Worm (Caenorhabditis elegans) whole organism, L1 larva: ENCODE measurements around the gene ugt-58.

Experiments
- C16A3.4 ChIP-seq: fragments of 150-350 bp; optimal IDR thresholded peaks from 2 replicates; lab custom pipeline; 2014; ENCODE audit warnings: missing biosample characterization, missing genetic modification characterization
- C34B4.2 ChIP-seq: sonication (generic microtip); optimal IDR thresholded peaks from 2 replicates; lab custom pipeline; 2017; ENCODE audit warnings: mild to moderate bottlenecking, missing genetic modification characterization, missing compliant biosample characterization
- F16B12.6 ChIP-seq: fragments of 150-350 bp; optimal IDR thresholded peaks from 2 replicates; lab custom pipeline; 2014; ENCODE audit warnings: missing biosample characterization, missing genetic modification characterization
- Y116A8C.19 ChIP-seq: sonication (generic microtip); optimal IDR thresholded peaks from 2 replicates; lab custom pipeline; 2016; ENCODE audit warnings: missing compliant biosample characterization, missing genetic modification characterization, borderline replicate concordance
- aha-1 ChIP-seq: fragments of 150-350 bp; optimal IDR thresholded peaks from 2 replicates; lab custom pipeline; 2014; ENCODE audit warnings: missing biosample characterization, missing genetic modification characterization
- alr-1 ChIP-seq: fragments of 200-800 bp; sonication (Bioruptor generic); optimal IDR thresholded peaks from 2 replicates; lab custom pipeline; 2018; ENCODE audit warnings: borderline replicate concordance, mild to moderate bottlenecking, missing genetic modification characterization, missing compliant biosample characterization
- aly-2 ChIP-seq: fragments of 150-350 bp; optimal IDR thresholded peaks from 2 replicates; lab custom pipeline; 2014; ENCODE audit warnings: missing biosample characterization, missing genetic modification characterization
- ceh-8 ChIP-seq: fragments of 200-800 bp; sonication (Bioruptor generic); optimal IDR thresholded peaks from 2 replicates; lab custom pipeline; 2018; ENCODE audit warnings: mild to moderate bottlenecking, missing genetic modification characterization, moderate library complexity, missing compliant biosample characterization
- ceh-82 ChIP-seq, 3 experiments: fragments of 150-350 bp in 1 of 3; sonication (generic microtip) in 2 of 3; optimal IDR thresholded peaks; 2 replicates each; lab custom pipeline; 2014 to 2017; ENCODE audit warnings: missing biosample characterization in 3 of 3, missing genetic modification characterization in 3 of 3
- ceh-90 ChIP-seq: sonication (generic microtip); optimal IDR thresholded peaks from 2 replicates; lab custom pipeline; 2016; ENCODE audit warnings: missing genetic modification characterization, missing compliant biosample characterization
- dpl-1 ChIP-seq, 3 experiments: fragments of 150-350 bp in 2 of 3; sonication (generic microtip) in 1 of 3; optimal IDR thresholded peaks; 2 replicates each; lab custom pipeline; 2014 to 2017; ENCODE audit warnings: missing biosample characterization in 3 of 3, missing genetic modification characterization in 3 of 3, missing genetic modification reagents in 3 of 3
- dsc-1 ChIP-seq: sonication (generic microtip); optimal IDR thresholded peaks from 2 replicates; lab custom pipeline; 2016; ENCODE audit warnings: mild to moderate bottlenecking, missing genetic modification characterization, missing compliant biosample characterization
- efl-1 ChIP-seq, 4 experiments: fragments of 150-350 bp; optimal IDR thresholded peaks in 3 of 4; peaks in 1 of 4; 1 replicate in 1 of 4; 2 replicates in 3 of 4; lab custom pipeline; 2014; ENCODE audit warnings: missing biosample characterization in 2 of 4, missing genetic modification characterization in 2 of 4, missing genetic modification reagents in 2 of 4
- elt-2 ChIP-seq: sonication (generic microtip); optimal IDR thresholded peaks from 2 replicates; lab custom pipeline; 2016; ENCODE audit warnings: missing genetic modification characterization, mild to moderate bottlenecking, inconsistent platforms, missing compliant biosample characterization, missing genetic modification reagents
- fkh-10 ChIP-seq: sonication (generic microtip); optimal IDR thresholded peaks from 2 replicates; lab custom pipeline; 2017; ENCODE audit warnings: missing biosample characterization, missing genetic modification reagents, missing genetic modification characterization
- fkh-4 ChIP-seq: sonication (generic microtip); optimal IDR thresholded peaks from 2 replicates; lab custom pipeline; 2016; ENCODE audit warnings: missing compliant biosample characterization, missing genetic modification characterization, borderline replicate concordance
- hlh-17 ChIP-seq: fragments of 200-800 bp; sonication (Bioruptor generic); optimal IDR thresholded peaks from 2 replicates; lab custom pipeline; 2018; ENCODE audit warnings: missing genetic modification characterization, mild to moderate bottlenecking, missing compliant biosample characterization, moderate library complexity, borderline replicate concordance
- hpl-2 ChIP-seq: fragments of 150-350 bp; optimal IDR thresholded peaks from 2 replicates; lab custom pipeline; 2014; ENCODE audit warnings: missing biosample characterization, missing genetic modification reagents, missing genetic modification characterization
- jun-1 ChIP-seq: fragments of 150-350 bp; optimal IDR thresholded peaks from 2 replicates; lab custom pipeline; 2014; ENCODE audit warnings: missing biosample characterization, missing genetic modification reagents, missing genetic modification characterization
- lin-13 ChIP-seq: fragments of 150-350 bp; optimal IDR thresholded peaks from 2 replicates; lab custom pipeline; 2014; ENCODE audit warnings: missing biosample characterization, missing genetic modification reagents, missing genetic modification characterization
- lin-35 ChIP-seq, 2 experiments: fragments of 150-350 bp; optimal IDR thresholded peaks; 2 replicates each; lab custom pipeline; 2014; ENCODE audit warnings: missing biosample characterization in 2 of 2, missing genetic modification characterization in 2 of 2, missing genetic modification reagents in 2 of 2
- lir-3 ChIP-seq: sonication (generic microtip); optimal IDR thresholded peaks from 2 replicates; lab custom pipeline; 2016; ENCODE audit warnings: mild to moderate bottlenecking, missing genetic modification characterization, moderate library complexity, missing compliant biosample characterization; ENCODE audit not compliant: poor library complexity
- nhr-11 ChIP-seq: fragments of 150-350 bp; optimal IDR thresholded peaks from 2 replicates; lab custom pipeline; 2014; ENCODE audit warnings: missing biosample characterization, missing genetic modification characterization
- nhr-12 ChIP-seq: sonication (generic microtip); optimal IDR thresholded peaks from 2 replicates; lab custom pipeline; 2017; ENCODE audit warnings: missing biosample characterization, missing genetic modification characterization
- nhr-19 ChIP-seq: fragments of 200-800 bp; sonication (Bioruptor generic); conservative IDR thresholded peaks from 2 replicates; pipeline ENCODE4 v1.3.6; 2022; ENCODE audit warnings: missing genetic modification characterization, missing compliant biosample characterization
- nhr-20 ChIP-seq: sonication (generic microtip); optimal IDR thresholded peaks from 2 replicates; lab custom pipeline; 2016; ENCODE audit warnings: mild to moderate bottlenecking, missing genetic modification characterization, missing compliant biosample characterization
- nhr-237 ChIP-seq: fragments of 150-350 bp; optimal IDR thresholded peaks from 2 replicates; lab custom pipeline; 2014; ENCODE audit warnings: missing biosample characterization, missing genetic modification characterization
- nhr-47 ChIP-seq: sonication (generic microtip); optimal IDR thresholded peaks from 2 replicates; lab custom pipeline; 2016; ENCODE audit warnings: mild to moderate bottlenecking, missing genetic modification characterization, moderate library complexity, missing compliant biosample characterization
- nhr-71 ChIP-seq: sonication (generic microtip); optimal IDR thresholded peaks from 2 replicates; lab custom pipeline; 2016; ENCODE audit warnings: mild to moderate bottlenecking, missing genetic modification characterization, moderate library complexity, missing compliant biosample characterization
- nhr-84 ChIP-seq: sonication (generic microtip); optimal IDR thresholded peaks from 2 replicates; lab custom pipeline; 2017; ENCODE audit warnings: missing biosample characterization, missing genetic modification characterization
- nhr-85 ChIP-seq: sonication (generic microtip); peaks from one replicate; lab custom pipeline; 2016; ENCODE audit warnings: missing genetic modification characterization, inconsistent platforms, missing compliant biosample characterization
- pag-3 ChIP-seq: sonication (generic microtip); optimal IDR thresholded peaks from 2 replicates; lab custom pipeline; 2017; ENCODE audit warnings: missing genetic modification characterization, mild to moderate bottlenecking, missing compliant biosample characterization, antibody characterized with exemption, borderline replicate concordance; ENCODE audit not compliant: insufficient read depth
- skn-1 ChIP-seq: fragments of 150-350 bp; optimal IDR thresholded peaks from 2 replicates; lab custom pipeline; 2014; ENCODE audit warnings: missing biosample characterization, missing genetic modification characterization
- snpc-4 ChIP-seq: fragments of 150-350 bp; optimal IDR thresholded peaks from 2 replicates; lab custom pipeline; 2014; ENCODE audit warnings: missing biosample characterization, missing genetic modification characterization
- snu-23 ChIP-seq: sonication (generic microtip); optimal IDR thresholded peaks from 2 replicates; lab custom pipeline; 2016; ENCODE audit warnings: missing genetic modification characterization, missing compliant biosample characterization
- sox-4 ChIP-seq: sonication (generic microtip); optimal IDR thresholded peaks from 2 replicates; lab custom pipeline; 2016; ENCODE audit warnings: missing genetic modification characterization, missing compliant biosample characterization
- sup-37 ChIP-seq: fragments of 200-800 bp; sonication (Bioruptor generic); optimal IDR thresholded peaks from 2 replicates; lab custom pipeline; 2018; ENCODE audit warnings: mild to moderate bottlenecking, missing genetic modification characterization, missing compliant biosample characterization
- unc-130 ChIP-seq: fragments of 150-350 bp; optimal IDR thresholded peaks from 2 replicates; lab custom pipeline; 2017; ENCODE audit warnings: missing biosample characterization, missing genetic modification characterization, inconsistent platforms
- unc-62 ChIP-seq: fragments of 150-350 bp; optimal IDR thresholded peaks from 2 replicates; lab custom pipeline; 2014; ENCODE audit warnings: missing biosample characterization, missing genetic modification reagents, missing genetic modification characterization
- unc-86 ChIP-seq: sonication (generic microtip); optimal IDR thresholded peaks from 2 replicates; lab custom pipeline; 2016; ENCODE audit warnings: missing genetic modification characterization, missing compliant biosample characterization
- unc-98 ChIP-seq: fragments of 200-800 bp; sonication (Bioruptor generic); IDR thresholded peaks from 2 replicates; pipeline ENCODE4 v1.3.6; 2022; ENCODE audit warnings: missing genetic modification characterization, missing compliant biosample characterization
- xbp-1 ChIP-seq: sonication (generic microtip); optimal IDR thresholded peaks from 2 replicates; lab custom pipeline; 2016; ENCODE audit warnings: missing genetic modification characterization, missing compliant biosample characterization
- ztf-4 ChIP-seq: fragments of 150-350 bp; optimal IDR thresholded peaks from 2 replicates; lab custom pipeline; 2014; ENCODE audit warnings: missing biosample characterization, missing genetic modification characterization

Gene ugt-58

DNA sequence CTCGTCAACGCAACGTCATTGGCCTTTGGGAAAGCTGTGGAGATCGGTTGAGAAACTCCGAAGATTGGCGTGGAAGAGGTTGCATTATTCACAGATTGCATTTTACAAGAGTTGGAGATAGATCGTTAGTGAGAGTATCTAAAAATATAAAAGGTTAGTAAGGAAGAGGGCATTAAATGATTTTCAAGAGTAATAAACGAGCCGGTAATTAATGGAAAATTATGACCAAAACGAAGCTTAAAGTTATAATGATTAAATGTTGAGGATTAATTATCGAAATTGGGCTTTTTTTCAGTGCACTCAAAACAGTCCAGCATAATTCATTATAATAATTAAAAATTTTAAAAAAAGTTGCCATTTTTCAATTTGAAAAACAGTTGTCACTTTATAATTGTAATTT is 22.7 kb upstream of the ugt-58 start, which contains the start of gene pap-2:
TSS of gene pap-2 (minus strand) at position 101 of the 400 bp plus-strand sequence.
- no peak for TF ChIP-seq ceh-82 (tag; optimal IDR thresholded peaks at IDR 0.05; lab: Kevin White, UChicago)
- no peak for TF ChIP-seq lin-35 (GFP tag; optimal IDR thresholded peaks at IDR 0.05; lab: Kevin White, UChicago)
- no peak for TF ChIP-seq ceh-90 (tag; lab: Kevin White, UChicago)
- TF ChIP-seq alr-1 (tag; lab: Kevin White, UChicago): no peak
- no peak for TF ChIP-seq fkh-4 (tag; lab: Kevin White, UChicago)
- no peak for TF ChIP-seq snpc-4 (tag; lab: Kevin White, UChicago)
- no peak for TF ChIP-seq sox-4
- no peak for TF ChIP-seq lin-13 (GFP tag; lab: Kevin White, UChicago)
- TF ChIP-seq hlh-17: no peak
- no peak for TF ChIP-seq unc-98 (GFP tag; lab: Robert Waterston, UW)
- TF ChIP-seq snu-23 (GFP tag; lab: Kevin White, UChicago): no peak
- no peak for TF ChIP-seq skn-1 (tag; lab: Kevin White, UChicago)
- no peak for TF ChIP-seq dpl-1 (GFP tag; optimal IDR thresholded peaks at IDR 0.05; lab: Kevin White, UChicago)
- no peak for TF ChIP-seq Y116A8C.19
- no peak for TF ChIP-seq nhr-20 (tag; lab: Kevin White, UChicago)
- TF ChIP-seq nhr-237 (tag; lab: Kevin White, UChicago): no peak

DNA sequence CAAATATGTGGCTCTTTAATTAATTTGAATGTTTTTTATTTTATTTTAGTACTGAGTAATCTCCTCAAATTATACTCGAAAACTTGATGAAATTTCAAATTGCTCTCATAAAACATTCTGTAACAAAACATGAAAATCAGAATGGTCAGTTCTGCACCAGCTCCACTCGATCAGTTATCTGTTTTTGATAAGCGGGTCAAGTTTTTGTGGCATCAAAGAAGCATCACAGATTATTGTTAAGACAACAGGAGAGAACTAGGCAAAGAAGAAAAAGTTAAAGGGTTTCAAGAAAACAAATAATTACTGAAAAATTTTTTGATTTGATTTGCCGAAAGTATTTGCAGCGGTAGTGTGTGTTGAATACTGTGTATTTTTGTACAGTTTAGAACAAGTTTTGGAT is 20.6 kb upstream of the ugt-58 start:
- no peak for TF ChIP-seq alr-1 (tag; lab: Kevin White, UChicago)
- peak; percentile 63 for TF ChIP-seq elt-2
- TF ChIP-seq lin-35 (GFP tag; optimal IDR thresholded peaks at IDR 0.05; lab: Kevin White, UChicago): peak in 1 of 2 experiments; percentile 3
- TF ChIP-seq nhr-19: peak; percentile 62
- TF ChIP-seq, all 84 proteins: peak for 3

DNA sequence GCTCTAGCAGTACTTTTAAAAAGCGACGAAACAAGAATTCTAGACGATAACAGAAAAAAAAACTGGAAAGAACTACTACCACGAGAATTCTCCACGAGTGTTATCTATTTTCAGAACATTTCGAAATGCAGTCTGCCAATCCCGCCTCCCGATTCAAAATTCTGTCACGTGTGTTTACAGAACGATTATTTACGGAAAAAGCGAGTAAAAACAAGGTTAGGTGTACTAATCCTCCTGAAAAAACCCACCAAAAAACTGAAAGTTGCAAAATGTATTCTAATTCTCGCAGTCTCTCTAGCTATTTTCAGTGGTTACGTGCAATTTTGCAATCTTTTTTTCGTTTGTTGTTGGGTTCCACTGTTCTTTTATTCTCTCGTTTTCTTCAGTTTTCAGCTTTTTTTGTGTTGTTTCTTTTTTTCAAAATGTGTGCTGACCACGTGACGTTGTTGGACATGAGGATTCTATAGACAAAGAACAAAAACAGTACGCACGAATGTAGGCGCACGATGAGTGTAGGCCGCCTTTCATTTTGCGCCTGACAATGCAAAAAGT is 20.0 kb upstream of the ugt-58 start:
- TF ChIP-seq lin-35 (GFP tag; optimal IDR thresholded peaks at IDR 0.05; lab: Kevin White, UChicago) (peak in 1 of 2 experiments; percentile 44), efl-1 (optimal IDR thresholded peaks at IDR 0.05; lab: Kevin White, UChicago) (no peak), efl-1 (GFP tag; optimal IDR thresholded peaks at IDR 0.05 in 1 of 2; lab: Kevin White, UChicago) (peak in 1 of 2 experiments; percentile 42), C16A3.4 (no peak), nhr-11 (tag; lab: Kevin White, UChicago) (no peak), pag-3 (no peak)

DNA sequence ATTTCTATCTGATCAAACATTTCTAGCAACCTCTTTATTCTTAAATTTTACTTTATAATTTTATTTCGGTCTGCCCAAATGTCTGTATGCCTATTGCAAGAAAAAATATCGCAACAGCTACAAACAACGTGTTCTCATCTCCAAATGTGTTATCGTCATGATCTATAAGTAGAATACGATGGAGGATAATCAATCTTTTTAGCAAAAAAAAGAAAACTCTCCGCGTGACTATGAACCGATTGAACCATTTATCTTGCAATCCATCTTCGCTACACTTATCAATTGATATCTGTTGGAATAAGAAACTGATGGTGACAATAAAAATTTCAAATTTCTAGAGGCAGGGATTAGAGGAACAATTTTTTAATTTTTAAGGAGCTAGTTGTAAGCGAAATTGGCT is 19.4 kb upstream of the ugt-58 start:
- TF ChIP-seq nhr-12 (no peak), F16B12.6 (no peak), jun-1 (tag; lab: Kevin White, UChicago) (no peak), snpc-4 (tag; lab: Kevin White, UChicago) (no peak), ceh-8 (GFP tag; lab: Kevin White, UChicago) (no peak), pag-3 (no peak), nhr-84 (no peak), alr-1 (tag; lab: Kevin White, UChicago) (no peak), fkh-10 (no peak), nhr-85 (tag; lab: Kevin White, UChicago) (peak; percentile 88), aha-1 (tag; lab: Kevin White, UChicago) (no peak), dsc-1 (no peak), lin-35 (GFP tag; optimal IDR thresholded peaks at IDR 0.05; lab: Kevin White, UChicago) (peak in 1 of 2 experiments; percentile 7), efl-1 (optimal IDR thresholded peaks at IDR 0.05; lab: Kevin White, UChicago) (no peak), efl-1 (GFP tag; optimal IDR thresholded peaks at IDR 0.05 in 1 of 2; lab: Kevin White, UChicago) (no peak), sup-37 (GFP tag; lab: Kevin White, UChicago) (no peak), elt-2 (no peak), nhr-20 (tag; lab: Kevin White, UChicago) (peak; percentile 74), skn-1 (tag; lab: Kevin White, UChicago) (no peak), unc-86 (no peak), Y116A8C.19 (no peak), unc-98 (GFP tag; lab: Robert Waterston, UW) (no peak), C34B4.2 (tag; lab: Kevin White, UChicago) (no peak), snu-23 (GFP tag; lab: Kevin White, UChicago) (peak; percentile 8), xbp-1 (tag; lab: Kevin White, UChicago) (no peak), ceh-82 (tag; optimal IDR thresholded peaks at IDR 0.05; lab: Kevin White, UChicago) (no peak), aly-2 (tag; lab: Kevin White, UChicago) (no peak), nhr-71 (tag; lab: Kevin White, UChicago) (peak; percentile 45), nhr-47 (tag; lab: Kevin White, UChicago) (no peak), fkh-4 (tag; lab: Kevin White, UChicago) (no peak), ztf-4 (no peak), unc-62 (GFP tag; lab: Kevin White, UChicago) (no peak), hpl-2 (no peak), unc-130 (tag; lab: Kevin White, UChicago) (no peak), lir-3 (tag; lab: Kevin White, UChicago) (no peak)
